Worm (Caenorhabditis elegans): ENCODE data around the gene C27F2.4.

DNA sequence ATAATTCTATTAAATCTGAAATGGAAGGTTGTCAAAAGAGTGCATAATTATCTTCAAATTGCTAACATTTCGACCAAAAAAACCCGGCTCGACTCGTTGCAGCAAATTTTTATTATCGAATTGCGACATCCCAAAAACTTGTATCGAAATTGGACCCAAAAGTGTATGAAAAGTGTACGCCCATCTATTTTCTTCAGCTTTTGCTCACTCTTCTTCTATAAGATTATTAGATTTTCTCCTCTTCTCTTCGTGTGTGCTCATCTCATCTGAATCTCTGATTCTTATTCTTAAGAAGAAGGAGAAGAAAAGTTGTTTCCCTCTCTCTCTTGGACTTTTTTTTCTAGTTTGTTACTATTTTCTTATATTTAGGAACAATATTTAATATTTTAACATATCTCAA lies 7.1 kb upstream of the C27F2.4 start:
- no peak for TF ChIP-seq ttx-3 (tag; optimal IDR thresholded peaks at IDR 0.05)
- no peak for TF ChIP-seq F13H6.1 (tag; optimal IDR thresholded peaks at IDR 0.05)
- no peak for TF ChIP-seq hlh-30 (tag; optimal IDR thresholded peaks at IDR 0.05; ENCODE audit: insufficient read depth)
- no peak for TF ChIP-seq tbx-2 (tag; optimal IDR thresholded peaks at IDR 0.05)

Data from whole organism, late embryonic.